Worm (Caenorhabditis elegans): Measurements from ENCODE around the gene F44F4.10.

The F44F4.10 gene

ce11 chrII:10872541-10872940, 44.5 kb downstream of the F44F4.10 start, which contains the start of the genes cyn-4 and copz-1 (continued):
- TF ChIP-seq akir-1 (GFP tag; optimal IDR thresholded peaks at IDR 0.05), result no peak
- no peak for TF ChIP-seq die-1 (tag; optimal IDR thresholded peaks at IDR 0.05)
- TF ChIP-seq B0336.3 (GFP tag; IDR thresholded peaks at IDR 0.05), result no peak
- no peak for TF ChIP-seq zfh-2 (GFP tag; conservative IDR thresholded peaks at IDR 0.05)
- TF ChIP-seq F22D6.2 (tag; optimal IDR thresholded peaks at IDR 0.05), result no peak
- TF ChIP-seq ccch-3 (GFP tag; optimal IDR thresholded peaks at IDR 0.05), result no peak
- no peak for TF ChIP-seq attf-6 (GFP tag; IDR thresholded peaks at IDR 0.05)
- no peak for TF ChIP-seq tbx-9 (tag; optimal IDR thresholded peaks at IDR 0.05; ENCODE audit: borderline replicate concordance)
- no peak for TF ChIP-seq nhr-120 (GFP tag; IDR thresholded peaks at IDR 0.05)
- TF ChIP-seq Y56A3A.18 (GFP tag; IDR thresholded peaks at IDR 0.05), result no peak
- no peak for TF ChIP-seq F55B11.4 (tag; optimal IDR thresholded peaks at IDR 0.05; ENCODE audit: borderline replicate concordance, insufficient read depth)
- peak; percentile 22; the same call in 1 of the 2 replicates for TF ChIP-seq cebp-1 (GFP tag; IDR thresholded peaks at IDR 0.05)
- TF ChIP-seq cebp-1 (tag; optimal IDR thresholded peaks at IDR 0.05), result peak; percentile 73
- peak; percentile 82 for TF ChIP-seq ZK185.1 (tag; optimal IDR thresholded peaks at IDR 0.05; ENCODE audit: poor library complexity, severe bottlenecking)
- 0 out of 2 replicates have a peak, but pooled peaks have one; percentile 47 for TF ChIP-seq attf-3 (GFP tag; conservative IDR thresholded peaks at IDR 0.05)
- TF ChIP-seq sdz-38 (tag; optimal IDR thresholded peaks at IDR 0.05), result no peak

- TF ChIP-seq B0336.3 (GFP tag; IDR thresholded peaks at IDR 0.05) (0 out of 2 replicates have a peak, but pooled peaks have one; percentile 15), lsl-1 (GFP tag; optimal IDR thresholded peaks at IDR 0.05) (no peak), hmg-1.2 (GFP tag; IDR thresholded peaks at IDR 0.05) (peak; percentile 5; the same call in 1 of the 2 replicates), sea-2 (GFP tag; IDR thresholded peaks at IDR 0.05) (no peak), fkh-3 (tag; optimal IDR thresholded peaks at IDR 0.05) (no peak), zim-3 (tag; optimal IDR thresholded peaks at IDR 0.05) (no peak), B0035.1 (tag; optimal IDR thresholded peaks at IDR 0.05) (peak; percentile 6), athp-1 (tag; optimal IDR thresholded peaks at IDR 0.05) (no peak), ztf-28 (GFP tag; IDR thresholded peaks at IDR 0.05) (no peak), B0261.1 (tag; optimal IDR thresholded peaks at IDR 0.05) (no peak), bed-2 (GFP tag; IDR thresholded peaks at IDR 0.05) (no peak), atf-7 (tag; optimal IDR thresholded peaks at IDR 0.05) (peak; percentile 6), madf-6 (GFP tag; IDR thresholded peaks at IDR 0.05) (peak; percentile 49; the same call in 1 of the 2 replicates), F57C9.4 (tag; optimal IDR thresholded peaks at IDR 0.05) (no peak), hrde-1 (tag; optimal IDR thresholded peaks at IDR 0.05; ENCODE audit: borderline replicate concordance) (peak; percentile 48), D2030.7 (GFP tag; IDR thresholded peaks at IDR 0.05) (no peak), lag-1 (GFP tag; IDR thresholded peaks at IDR 0.05) (no peak), mel-28 (tag; optimal IDR thresholded peaks at IDR 0.05; ENCODE audit: borderline replicate concordance) (no peak), somi-1 (GFP tag; optimal IDR thresholded peaks at IDR 0.05) (no peak), egl-18 (GFP tag; IDR thresholded peaks at IDR 0.05) (no peak), cebp-1 (GFP tag; IDR thresholded peaks at IDR 0.05) (no peak), cebp-1 (tag; optimal IDR thresholded peaks at IDR 0.05) (peak; percentile 24), lin-54 (GFP tag; optimal IDR thresholded peaks at IDR 0.05) (no peak), sptf-2 (GFP tag; optimal IDR thresholded peaks at IDR 0.05) (no peak), lin-26 (GFP tag; IDR thresholded peaks at IDR 0.05) (no peak), Y95B8A.8 (GFP tag; IDR thresholded peaks at IDR 0.05) (peak; percentile 13; the same call in 1 of the 2 replicates), nhr-120 (GFP tag; IDR thresholded peaks at IDR 0.05) (no peak), die-1 (tag; optimal IDR thresholded peaks at IDR 0.05) (no peak), attf-5 (GFP tag; optimal IDR thresholded peaks at IDR 0.05) (no peak), F33H1.4 (GFP tag; IDR thresholded peaks at IDR 0.05) (peak; percentile 42), tbp1 (GFP tag; optimal IDR thresholded peaks at IDR 0.05) (no peak), F57A8.1 (GFP tag; optimal IDR thresholded peaks at IDR 0.05) (no peak), nfyb-1 (GFP tag; IDR thresholded peaks at IDR 0.05) (0 out of 2 replicates have a peak, but pooled peaks have one; percentile 20), ceh-58 (GFP tag; IDR thresholded peaks at IDR 0.05) (peak; percentile 81; the same call in 1 of the 2 replicates), nfya-2 (GFP tag; IDR thresholded peaks at IDR 0.05) (no peak), hlh-26 (GFP tag; conservative IDR thresholded peaks at IDR 0.05) (no peak)
These were observed 46.4 kb downstream of the F44F4.10 start for ce11 chrII:10870698-10871097.
